Worm (Caenorhabditis elegans) whole organism, L4 larva: ENCODE data around the gene cutl-17.

ENCODE experiments used
- ceh-32 ChIP-seq: sonication (generic microtip); optimal IDR thresholded peaks from 2 replicates; lab custom pipeline; 2016; ENCODE audit warnings: mild to moderate bottlenecking, missing genetic modification characterization, missing compliant biosample characterization; ENCODE audit not compliant: poor library complexity
- hlh-11 ChIP-seq: fragments of 200-800 bp; sonication (Bioruptor generic); optimal IDR thresholded peaks from 2 replicates; lab custom pipeline; 2018; ENCODE audit warnings: mild to moderate bottlenecking, missing genetic modification characterization, missing compliant biosample characterization
- lin-13 ChIP-seq: fragments of 150-350 bp; optimal IDR thresholded peaks from 2 replicates; lab custom pipeline; 2014; ENCODE audit warnings: missing biosample characterization, missing genetic modification reagents, missing genetic modification characterization
- lin-39 ChIP-seq: fragments of 150-350 bp; optimal IDR thresholded peaks from 2 replicates; lab custom pipeline; 2014; ENCODE audit warnings: missing biosample characterization, missing genetic modification reagents, missing genetic modification characterization
- nhr-6 ChIP-seq: fragments of 150-350 bp; optimal IDR thresholded peaks from 2 replicates; lab custom pipeline; 2014; ENCODE audit warnings: missing biosample characterization, missing genetic modification characterization
- spr-3 ChIP-seq: fragments of 200-800 bp; sonication (Bioruptor generic); optimal IDR thresholded peaks from 2 replicates; lab custom pipeline; 2018; ENCODE audit warnings: mild to moderate bottlenecking, missing genetic modification characterization, missing compliant biosample characterization
- unc-130 ChIP-seq: sonication (generic microtip); optimal IDR thresholded peaks from 2 replicates; lab custom pipeline; 2016; ENCODE audit warnings: missing genetic modification reagents, missing genetic modification characterization, missing compliant biosample characterization
- unc-39 ChIP-seq: sonication (generic microtip); optimal IDR thresholded peaks from 2 replicates; lab custom pipeline; 2017; ENCODE audit warnings: missing biosample characterization, missing genetic modification characterization
- zag-1 ChIP-seq: fragments of 150-350 bp; optimal IDR thresholded peaks from 2 replicates; lab custom pipeline; 2014; ENCODE audit warnings: missing biosample characterization, missing genetic modification characterization
- ztf-11 ChIP-seq: fragments of 150-350 bp; optimal IDR thresholded peaks from 2 replicates; lab custom pipeline; 2014; ENCODE audit warnings: missing biosample characterization, missing genetic modification characterization

DNA sequence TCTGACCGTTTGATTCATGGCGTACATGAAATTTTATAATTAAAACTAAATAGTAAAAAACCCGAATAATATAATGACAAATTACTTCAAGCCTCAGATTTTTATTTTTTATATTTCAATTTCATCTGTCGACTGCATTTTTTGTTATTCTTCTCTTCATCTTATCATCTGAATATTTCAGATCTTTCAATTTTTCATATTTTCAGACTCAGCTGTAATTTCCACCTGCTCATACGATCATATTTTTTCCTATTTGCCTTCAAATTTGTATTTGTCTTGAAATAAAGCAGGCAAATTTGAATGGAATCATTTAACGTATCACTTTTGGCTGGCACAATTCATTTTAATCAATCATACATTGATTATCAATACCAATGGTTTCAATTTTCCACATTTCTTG is 40.8 kb upstream of the cutl-17 start, which contains the start of gene sru-4:
- TF ChIP-seq ztf-11 (tag; lab: Kevin White, UChicago) (no peak), unc-130 (no peak), ceh-32 (tag; lab: Kevin White, UChicago) (no peak), lin-13 (GFP tag; lab: Kevin White, UChicago) (no peak), spr-3 (no peak), lin-39 (tag; lab: Kevin White, UChicago) (no peak), hlh-11 (tag; lab: Kevin White, UChicago) (no peak), nhr-6 (tag; lab: Kevin White, UChicago) (no peak), zag-1 (tag; lab: Kevin White, UChicago) (no peak), unc-39 (tag; lab: Kevin White, UChicago) (no peak)
